Fruit fly (Drosophila melanogaster) whole organism, prepupa: ENCODE measurements around the gene CG5162.

Experiments used
- CG1621 ChIP-seq: fragments of 200-800 bp; sonication (Bioruptor generic); optimal IDR thresholded peaks from 3 replicates; lab custom pipeline; 2018; ENCODE audit warnings: missing biosample characterization, mild to moderate bottlenecking, missing genetic modification characterization
- CG3032 ChIP-seq: fragments of 200-800 bp; optimal IDR thresholded peaks from 2 replicates; lab custom pipeline; 2019; ENCODE audit warnings: missing biosample characterization, mild to moderate bottlenecking, missing genetic modification characterization, moderate library complexity
- CG31627 ChIP-seq: fragments of 200-800 bp; sonication (Bioruptor generic); optimal IDR thresholded peaks from 3 replicates; lab custom pipeline; 2016; ENCODE audit warnings: missing biosample characterization, missing genetic modification characterization
- CG6792 ChIP-seq: fragments of 200-800 bp; sonication (Bioruptor generic); optimal IDR thresholded peaks from 3 replicates; lab custom pipeline; 2016; ENCODE audit warnings: missing biosample characterization, missing genetic modification characterization
- CG6854 ChIP-seq: fragments of 200-800 bp; sonication (Bioruptor generic); optimal IDR thresholded peaks from 2 replicates; lab custom pipeline; 2017; ENCODE audit warnings: missing biosample characterization, mild to moderate bottlenecking, missing genetic modification characterization
- CG9139 ChIP-seq: fragments of 200-800 bp; sonication (Bioruptor generic); optimal IDR thresholded peaks from 3 replicates; lab custom pipeline; 2017; ENCODE audit warnings: missing biosample characterization, mild to moderate bottlenecking, missing genetic modification characterization
- Ets96B ChIP-seq: fragments of 200-800 bp; optimal IDR thresholded peaks from 2 replicates; lab custom pipeline; 2019; ENCODE audit warnings: missing biosample characterization, mild to moderate bottlenecking, missing genetic modification characterization, moderate library complexity
- Met ChIP-seq: fragments of 200-800 bp; sonication (Bioruptor generic); optimal IDR thresholded peaks from 3 replicates; lab custom pipeline; 2016; ENCODE audit warnings: missing biosample characterization, missing genetic modification characterization

dm6 chrX:17178484-17178921, 36.6 kb upstream of the CG5162 start:
- TF ChIP-seq CG3032 (tag; lab: Kevin White, UChicago) (peak; percentile 98), CG9139 (peak; percentile 95), Met (GFP tag; lab: Kevin White, UChicago) (peak; percentile 42), CG6792 (GFP tag; lab: Kevin White, UChicago) (no peak), CG31627 (GFP tag; lab: Kevin White, UChicago) (no peak), CG1621 (peak; percentile 84), Ets96B (peak; percentile 97), CG6854 (GFP tag; lab: Kevin White, UChicago) (peak; percentile 97)
